Worm (Caenorhabditis elegans) whole organism, L3 larva: ENCODE data around the gene F41G4.13.

Experiments
- ama-1 ChIP-seq: fragments of 150-350 bp; optimal IDR thresholded peaks from 2 replicates; lab custom pipeline; 2018
- elt-3 ChIP-seq, 3 experiments: fragments of 150-350 bp in 1 of 3; sonication (generic microtip) in 2 of 3; optimal IDR thresholded peaks; 2 replicates in 2 of 3; 4 replicates in 1 of 3; lab custom pipeline; 2014 to 2017; ENCODE audit warnings: missing biosample characterization in 3 of 3, missing genetic modification characterization in 3 of 3
- jun-1 ChIP-seq: fragments of 150-350 bp; optimal IDR thresholded peaks from 2 replicates; lab custom pipeline; 2014; ENCODE audit warnings: missing biosample characterization, missing genetic modification reagents, missing genetic modification characterization
- lin-39 ChIP-seq: fragments of 150-350 bp; optimal IDR thresholded peaks from 2 replicates; lab custom pipeline; 2018; ENCODE audit warnings: missing biosample characterization, missing genetic modification reagents, missing genetic modification characterization
- skn-1 ChIP-seq: fragments of 150-350 bp; optimal IDR thresholded peaks from 2 replicates; lab custom pipeline; 2014; ENCODE audit warnings: missing biosample characterization, missing genetic modification characterization
- unc-62 ChIP-seq: fragments of 150-350 bp; sonication (generic microtip); optimal IDR thresholded peaks from 4 replicates; lab custom pipeline; 2014; ENCODE audit warnings: missing biosample characterization, missing genetic modification reagents, missing genetic modification characterization

- TF ChIP-seq unc-62 (GFP tag; lab: Kevin White, UChicago) (no peak), skn-1 (tag; lab: Kevin White, UChicago) (no peak), ama-1 (lab: Kevin White, UChicago) (no peak), lin-39 (tag; lab: Kevin White, UChicago) (peak; percentile 55), elt-3 (tag; optimal IDR thresholded peaks at IDR 0.05; lab: Kevin White, UChicago) (no peak), jun-1 (tag; lab: Kevin White, UChicago) (peak; percentile 42)
Observed at ce11 chrX:16813606-16814330, 20.8 kb downstream of the F41G4.13 start, which contains the start of gene cas-1.
